Fruit fly (Drosophila melanogaster) whole organism, embryonic: ENCODE results near the gene Csk.

Source experiments
- Antp ChIP-seq: fragments of 200-800 bp; sonication (Bioruptor generic); optimal IDR thresholded peaks from 3 replicates; lab custom pipeline; 2016; ENCODE audit warnings: missing biosample characterization, missing genetic modification characterization
- Blimp-1 ChIP-seq: fragments of 200-800 bp; sonication (Bioruptor generic); optimal IDR thresholded peaks from 3 replicates; lab custom pipeline; 2018; ENCODE audit warnings: missing biosample characterization, missing genetic modification characterization, mild to moderate bottlenecking, moderate library complexity, missing genetic modification reagents
- CG10462 ChIP-seq: fragments of 200-800 bp; sonication (Bioruptor generic); optimal IDR thresholded peaks from 2 replicates; lab custom pipeline; 2016; ENCODE audit warnings: missing biosample characterization, missing genetic modification characterization
- CG10654 ChIP-seq: fragments of 200-800 bp; sonication (Bioruptor generic); optimal IDR thresholded peaks from 2 replicates; lab custom pipeline; 2016; ENCODE audit warnings: missing biosample characterization, missing genetic modification characterization
- CG11247 ChIP-seq: fragments of 200-800 bp; sonication (Bioruptor generic); IDR thresholded peaks from 2 replicates; pipeline ENCODE4 v1.3.6; 2022; ENCODE audit warnings: missing biosample characterization, missing genetic modification characterization
- CG11504 ChIP-seq: fragments of 200-800 bp; sonication (Bioruptor generic); optimal IDR thresholded peaks from 3 replicates; lab custom pipeline; 2019; ENCODE audit warnings: missing biosample characterization, mild to moderate bottlenecking, missing genetic modification characterization, moderate library complexity
- CG11695 ChIP-seq: fragments of 200-800 bp; sonication (Bioruptor generic); IDR thresholded peaks from 3 replicates; pipeline ENCODE4 v1.3.6; 2022; ENCODE audit warnings: missing biosample characterization, missing genetic modification characterization
- CG12104 ChIP-seq: fragments of 200-800 bp; sonication (Bioruptor generic); optimal IDR thresholded peaks from 3 replicates; lab custom pipeline; 2016; ENCODE audit warnings: missing biosample characterization, missing genetic modification characterization
- CG12155 ChIP-seq: fragments of 200-800 bp; sonication (Bioruptor generic); optimal IDR thresholded peaks from 3 replicates; lab custom pipeline; 2016; ENCODE audit warnings: missing biosample characterization, missing genetic modification characterization
- CG12219 ChIP-seq: fragments of 200-800 bp; sonication (Bioruptor generic); optimal IDR thresholded peaks from 3 replicates; lab custom pipeline; 2018; ENCODE audit warnings: missing biosample characterization, mild to moderate bottlenecking, missing genetic modification characterization
- CG12391 ChIP-seq: fragments of 200-800 bp; sonication (Bioruptor generic); optimal IDR thresholded peaks from 3 replicates; lab custom pipeline; 2018; ENCODE audit warnings: missing biosample characterization, mild to moderate bottlenecking, missing genetic modification characterization, moderate library complexity
- CG12942 ChIP-seq: fragments of 200-800 bp; sonication (Bioruptor generic); optimal IDR thresholded peaks from 3 replicates; lab custom pipeline; 2016; ENCODE audit warnings: missing biosample characterization, missing genetic modification characterization
- CG15269 ChIP-seq: fragments of 200-800 bp; sonication (Bioruptor generic); optimal IDR thresholded peaks from 2 replicates; lab custom pipeline; 2018; ENCODE audit warnings: missing biosample characterization, mild to moderate bottlenecking, missing genetic modification characterization, moderate library complexity
- CG15696 ChIP-seq: fragments of 200-800 bp; sonication (Bioruptor generic); optimal IDR thresholded peaks from 2 replicates; lab custom pipeline; 2019; ENCODE audit warnings: missing biosample characterization, mild to moderate bottlenecking, missing genetic modification characterization, moderate library complexity
- CG1832 ChIP-seq: fragments of 200-800 bp; sonication (Bioruptor generic); optimal IDR thresholded peaks from 2 replicates; lab custom pipeline; 2017; ENCODE audit warnings: missing biosample characterization, mild to moderate bottlenecking, missing genetic modification characterization, inconsistent platforms
- CG30431 ChIP-seq: fragments of 200-800 bp; sonication (Bioruptor generic); optimal IDR thresholded peaks from 2 replicates; lab custom pipeline; 2017; ENCODE audit warnings: missing biosample characterization, missing genetic modification characterization
- CG32772 ChIP-seq: fragments of 200-800 bp; sonication (Bioruptor generic); IDR thresholded peaks from 2 replicates; pipeline ENCODE4 v1.3.6; 2022; ENCODE audit warnings: missing biosample characterization, missing genetic modification characterization
- CG33213 ChIP-seq: fragments of 200-800 bp; sonication (Bioruptor generic); optimal IDR thresholded peaks from 3 replicates; lab custom pipeline; 2016; ENCODE audit warnings: missing biosample characterization, missing genetic modification characterization
- CG33557 ChIP-seq: fragments of 200-800 bp; sonication (Bioruptor generic); optimal IDR thresholded peaks from 2 replicates; lab custom pipeline; 2019; ENCODE audit warnings: missing biosample characterization, mild to moderate bottlenecking, missing genetic modification characterization, moderate library complexity
- CG34422 ChIP-seq: fragments of 200-800 bp; sonication (Bioruptor generic); IDR thresholded peaks from 3 replicates; pipeline ENCODE4 v1.3.6; 2022; ENCODE audit warnings: missing biosample characterization, missing genetic modification characterization
- CG42726 ChIP-seq: fragments of 200-800 bp; sonication (Bioruptor generic); IDR thresholded peaks from 2 replicates; pipeline ENCODE4 v1.3.6; 2022; ENCODE audit warnings: missing biosample characterization, missing genetic modification characterization; ENCODE audit not compliant: partially characterized antibody
- CG4360 ChIP-seq: fragments of 200-800 bp; sonication (Bioruptor generic); IDR thresholded peaks from 2 replicates; pipeline ENCODE4 v1.3.6; 2022; ENCODE audit warnings: missing biosample characterization, missing genetic modification characterization
- CG43689 ChIP-seq: fragments of 200-800 bp; sonication (Bioruptor generic); IDR thresholded peaks from 2 replicates; pipeline ENCODE4 v1.3.6; 2022; ENCODE audit warnings: missing biosample characterization, missing genetic modification characterization
- CG6813 ChIP-seq: fragments of 200-800 bp; sonication (Bioruptor generic); optimal IDR thresholded peaks from 2 replicates; lab custom pipeline; 2017; ENCODE audit warnings: missing biosample characterization, missing genetic modification characterization, mild to moderate bottlenecking, moderate library complexity, missing genetic modification reagents
- CG7786 ChIP-seq: fragments of 200-800 bp; sonication (Bioruptor generic); optimal IDR thresholded peaks from 2 replicates; lab custom pipeline; 2016; ENCODE audit warnings: missing biosample characterization, missing genetic modification characterization
- CG7987 ChIP-seq: fragments of 200-800 bp; sonication (Bioruptor generic); optimal IDR thresholded peaks from 2 replicates; lab custom pipeline; 2018; ENCODE audit warnings: missing biosample characterization, mild to moderate bottlenecking, missing genetic modification characterization, moderate library complexity
- CG8765 ChIP-seq: fragments of 200-800 bp; sonication (Bioruptor generic); IDR thresholded peaks from 2 replicates; pipeline ENCODE4 v1.3.6; 2022; ENCODE audit warnings: missing biosample characterization, missing genetic modification characterization
- Dad ChIP-seq: fragments of 200-800 bp; sonication (Bioruptor generic); optimal IDR thresholded peaks from 3 replicates; lab custom pipeline; 2016; ENCODE audit warnings: missing biosample characterization, missing genetic modification characterization
- Doc2 ChIP-seq: fragments of 200-800 bp; sonication (Bioruptor generic); IDR thresholded peaks from 2 replicates; pipeline ENCODE4 v1.3.6; 2022; ENCODE audit warnings: missing biosample characterization, missing genetic modification characterization
- Ets97D ChIP-seq: fragments of 200-800 bp; sonication (Bioruptor generic); optimal IDR thresholded peaks from 3 replicates; lab custom pipeline; 2016; ENCODE audit warnings: missing biosample characterization, missing genetic modification characterization
- HLH54F ChIP-seq: fragments of 200-800 bp; sonication (Bioruptor generic); optimal IDR thresholded peaks from 3 replicates; lab custom pipeline; 2016; ENCODE audit warnings: missing biosample characterization, missing genetic modification characterization
- Kr ChIP-seq: fragments of 200-800 bp; sonication (Bioruptor generic); optimal IDR thresholded peaks from 2 replicates; lab custom pipeline; 2017; ENCODE audit warnings: missing biosample characterization, mild to moderate bottlenecking, missing genetic modification characterization
- NC2α ChIP-seq: fragments of 200-800 bp; sonication (Bioruptor generic); optimal IDR thresholded peaks from 2 replicates; lab custom pipeline; 2016; ENCODE audit warnings: missing biosample characterization, missing genetic modification characterization
- PHDP ChIP-seq: fragments of 200-800 bp; sonication (Bioruptor generic); optimal IDR thresholded peaks from 3 replicates; lab custom pipeline; 2018; ENCODE audit warnings: missing biosample characterization, mild to moderate bottlenecking, missing genetic modification characterization, moderate library complexity
- Rfx ChIP-seq: fragments of 200-800 bp; sonication (Bioruptor generic); IDR thresholded peaks from 2 replicates; pipeline ENCODE4 v1.3.6; 2022; ENCODE audit warnings: missing biosample characterization, missing genetic modification characterization
- Spps ChIP-seq: fragments of 200-800 bp; sonication (Bioruptor generic); optimal IDR thresholded peaks from 2 replicates; lab custom pipeline; 2018; ENCODE audit warnings: missing biosample characterization, mild to moderate bottlenecking, missing genetic modification characterization
- chif ChIP-seq, 2 experiments: fragments of 200-800 bp; sonication (Bioruptor generic); optimal IDR thresholded peaks; 3 replicates each; lab custom pipeline; 2016; ENCODE audit warnings: missing biosample characterization in 2 of 2, missing genetic modification characterization in 2 of 2
- cwo ChIP-seq: fragments of 200-800 bp; sonication (Bioruptor generic); optimal IDR thresholded peaks from 3 replicates; lab custom pipeline; 2017; ENCODE audit warnings: missing biosample characterization, missing genetic modification characterization, mild to moderate bottlenecking, moderate library complexity, missing genetic modification reagents
- exex ChIP-seq: fragments of 200-800 bp; sonication (Bioruptor generic); optimal IDR thresholded peaks from 4 replicates; lab custom pipeline; 2018; ENCODE audit warnings: missing biosample characterization, mild to moderate bottlenecking, missing genetic modification characterization, moderate library complexity
- gcm ChIP-seq: fragments of 200-800 bp; sonication (Bioruptor generic); optimal IDR thresholded peaks from 2 replicates; lab custom pipeline; 2019; ENCODE audit warnings: missing biosample characterization, mild to moderate bottlenecking, missing genetic modification characterization, moderate library complexity
- hth ChIP-seq: fragments of >200 bp; optimal IDR thresholded peaks from 2 replicates; lab custom pipeline; 2017; ENCODE audit warnings: inconsistent platforms
- knrl ChIP-seq: fragments of 200-800 bp; sonication (Bioruptor generic); IDR thresholded peaks from 3 replicates; pipeline ENCODE4 v1.3.6; 2022; ENCODE audit warnings: missing biosample characterization, missing genetic modification characterization; ENCODE audit not compliant: partially characterized antibody
- mld ChIP-seq: fragments of 200-800 bp; sonication (Bioruptor generic); IDR thresholded peaks from 3 replicates; pipeline ENCODE4 v1.3.6; 2022; ENCODE audit warnings: missing biosample characterization, missing genetic modification characterization; ENCODE audit not compliant: partially characterized antibody
- psq ChIP-seq: fragments of 200-800 bp; sonication (Bioruptor generic); optimal IDR thresholded peaks from 2 replicates; lab custom pipeline; 2017; ENCODE audit warnings: missing biosample characterization, missing genetic modification characterization
- run ChIP-seq: fragments of 200-800 bp; sonication (Bioruptor generic); optimal IDR thresholded peaks from 3 replicates; lab custom pipeline; 2018; ENCODE audit warnings: missing biosample characterization, mild to moderate bottlenecking, missing genetic modification characterization
- salm ChIP-seq: fragments of 200-800 bp; sonication (Bioruptor generic); optimal IDR thresholded peaks from 2 replicates; lab custom pipeline; 2018; ENCODE audit warnings: missing biosample characterization, mild to moderate bottlenecking, missing genetic modification characterization
- slbo ChIP-seq: fragments of 200-800 bp; sonication (Bioruptor generic); IDR thresholded peaks from 2 replicates; pipeline ENCODE4 v1.3.6; 2022; ENCODE audit warnings: missing biosample characterization, missing genetic modification characterization
- sr ChIP-seq: fragments of 200-800 bp; sonication (Bioruptor generic); IDR thresholded peaks from 3 replicates; pipeline ENCODE4 v1.3.6; 2022; ENCODE audit warnings: missing biosample characterization, missing genetic modification characterization
- stc ChIP-seq: fragments of 200-800 bp; sonication (Bioruptor generic); IDR thresholded peaks from 2 replicates; pipeline ENCODE4 v1.3.6; 2022; ENCODE audit warnings: missing biosample characterization, missing genetic modification characterization
- zfh2 ChIP-seq: fragments of 200-800 bp; sonication (Bioruptor generic); optimal IDR thresholded peaks from 2 replicates; lab custom pipeline; 2016; ENCODE audit warnings: missing biosample characterization, missing genetic modification characterization

The Csk gene

dm6 chr3R:11655873-11656374, 5.4 kb upstream of the Csk start, which contains the start of gene CG42327 (continued):
- TF ChIP-seq CG12104 (peak; percentile 79), Blimp-1 (GFP tag; lab: Kevin White, UChicago) (peak; percentile 97), CG12391 (peak; percentile 98), CG6813 (peak; percentile 94), NC2α (GFP tag; lab: Kevin White, UChicago) (peak; percentile 72), CG10462 (GFP tag; lab: Kevin White, UChicago) (peak; percentile 93), cwo (GFP tag; lab: Kevin White, UChicago) (peak; percentile 89), knrl (GFP tag; lab: Robert Waterston, UW) (no peak; the same call in 2 of the 3 replicates), CG42726 (GFP tag; lab: Robert Waterston, UW) (no peak; the same call in 1 of the 2 replicates), CG30431 (GFP tag; lab: Kevin White, UChicago) (peak; percentile 95), chif (GFP tag; optimal IDR thresholded peaks at IDR 0.05; lab: Kevin White, UChicago) (peak; percentile 73 to 89), exex (peak; percentile 33), CG12155 (GFP tag; lab: Kevin White, UChicago) (peak; percentile 85), CG4360 (peak; percentile 83), psq (GFP tag; lab: Kevin White, UChicago) (peak; percentile 87), CG33557 (GFP tag; lab: Kevin White, UChicago) (peak; percentile 73), HLH54F (GFP tag; lab: Kevin White, UChicago) (peak; percentile 71), CG33213 (peak; percentile 53), CG34422 (GFP tag; lab: Robert Waterston, UW) (peak; percentile 96), gcm (GFP tag; lab: Kevin White, UChicago) (peak; percentile 96), CG8765 (GFP tag; lab: Robert Waterston, UW) (peak; percentile 89), CG1832 (GFP tag; lab: Kevin White, UChicago) (no peak), CG11695 (GFP tag; lab: Robert Waterston, UW) (peak; percentile 95), Ets97D (peak; percentile 45), stc (GFP tag; lab: Robert Waterston, UW) (peak; percentile 98), run (peak; percentile 92), CG10654 (GFP tag; lab: Kevin White, UChicago) (peak; percentile 90), CG32772 (peak; percentile 94), Dad (GFP tag; lab: Kevin White, UChicago) (peak; percentile 79), CG7786 (peak; percentile 63), Kr (peak; percentile 4), CG12219 (GFP tag; lab: Kevin White, UChicago) (peak; percentile 90), CG15696 (tag; lab: Kevin White, UChicago) (peak; percentile 82), salm (tag; lab: Kevin White, UChicago) (peak; percentile 94), Antp (GFP tag; lab: Kevin White, UChicago) (peak; percentile 82), CG11504 (peak; percentile 94), hth (lab: Kevin White, UChicago) (no peak), slbo (peak; percentile 90), CG12942 (GFP tag; lab: Kevin White, UChicago) (peak; percentile 85), Spps (tag; lab: Kevin White, UChicago) (peak; percentile 94), CG11247 (peak; percentile 91), CG7987 (GFP tag; lab: Kevin White, UChicago) (peak; percentile 76), CG43689 (GFP tag; lab: Robert Waterston, UW) (peak; percentile 80), PHDP (peak; percentile 96), sr (GFP tag; lab: Robert Waterston, UW) (peak; percentile 84; the same call in 2 of the 3 replicates), CG15269 (tag; lab: Kevin White, UChicago) (peak; percentile 94), mld (GFP tag; lab: Robert Waterston, UW) (no peak), zfh2 (peak; percentile 20), Rfx (GFP tag; lab: Robert Waterston, UW) (peak; percentile 90), Doc2 (peak; percentile 85)
